Fruit fly (Drosophila melanogaster): Measurements from ENCODE around the gene CG8773.

- TF ChIP-seq Pif1A (GFP tag; optimal IDR thresholded peaks at IDR 0.05) (no peak), CG8159 (tag; optimal IDR thresholded peaks at IDR 0.05) (no peak), fd96Ca (GFP tag; IDR thresholded peaks at IDR 0.05) (no peak), CG14655 (GFP tag; optimal IDR thresholded peaks at IDR 0.05) (no peak), CG8301 (tag; optimal IDR thresholded peaks at IDR 0.05) (no peak)
Measured at dm6 chr3R:13258696-13259567, 35.6 kb upstream of the CG8773 start, which contains the start of gene Ace.
